Fruit fly (Drosophila melanogaster) whole organism, embryonic: ENCODE results near the gene CG9961.

Experiments used
- Awh ChIP-seq: fragments of 200-800 bp; sonication (Bioruptor generic); IDR thresholded peaks from 2 replicates; pipeline ENCODE4, ENCODE4 v1.3.6; 2022; ENCODE audit warnings: missing biosample characterization, missing genetic modification characterization
- CG10321 ChIP-seq: fragments of 200-800 bp; sonication (Bioruptor generic); IDR thresholded peaks from 2 replicates; pipeline ENCODE4 v1.3.6; 2022; ENCODE audit warnings: missing biosample characterization, missing genetic modification characterization
- CG11456 ChIP-seq: fragments of 200-800 bp; sonication (Bioruptor generic); IDR thresholded peaks from 3 replicates; pipeline ENCODE4 v1.3.6; 2022; ENCODE audit warnings: missing biosample characterization, missing genetic modification characterization
- CG13424 ChIP-seq: fragments of 200-800 bp; sonication (Bioruptor generic); optimal IDR thresholded peaks from 2 replicates; lab custom pipeline; 2019; ENCODE audit warnings: missing biosample characterization, mild to moderate bottlenecking, missing genetic modification characterization, moderate library complexity
- CG13775 ChIP-seq: fragments of 200-800 bp; sonication (Bioruptor generic); optimal IDR thresholded peaks from 3 replicates; lab custom pipeline; 2017; ENCODE audit warnings: missing biosample characterization, mild to moderate bottlenecking, missing genetic modification characterization
- CG15073 ChIP-seq: fragments of 200-800 bp; sonication (Bioruptor generic); optimal IDR thresholded peaks from 2 replicates; lab custom pipeline; 2016; ENCODE audit warnings: missing biosample characterization, missing genetic modification characterization
- CG1602 ChIP-seq: fragments of 200-800 bp; sonication (Bioruptor generic); optimal IDR thresholded peaks from 3 replicates; lab custom pipeline; 2016; ENCODE audit warnings: missing biosample characterization, missing genetic modification characterization
- CG17829 ChIP-seq: fragments of 200-800 bp; optimal IDR thresholded peaks from 2 replicates; lab custom pipeline; 2019; ENCODE audit warnings: missing biosample characterization, mild to moderate bottlenecking, missing genetic modification characterization, moderate library complexity
- CG18011 ChIP-seq: fragments of 200-800 bp; sonication (Bioruptor generic); optimal IDR thresholded peaks from 2 replicates; lab custom pipeline; 2017; ENCODE audit warnings: missing biosample characterization, missing genetic modification characterization, mild to moderate bottlenecking, moderate library complexity, missing genotype
- CG2889 ChIP-seq: fragments of 200-800 bp; sonication (Bioruptor generic); IDR thresholded peaks from 3 replicates; pipeline ENCODE4 v1.3.6; 2022; ENCODE audit warnings: missing biosample characterization, missing genetic modification characterization
- CG31441 ChIP-seq: fragments of 200-800 bp; sonication (Bioruptor generic); IDR thresholded peaks from 2 replicates; pipeline ENCODE4 v1.3.6; 2022; ENCODE audit warnings: missing biosample characterization, missing genetic modification characterization
- CG4854 ChIP-seq: fragments of 200-800 bp; sonication (Bioruptor generic); optimal IDR thresholded peaks from 2 replicates; lab custom pipeline; 2016; ENCODE audit warnings: missing biosample characterization, missing genetic modification characterization, inconsistent platforms
- CG5245 ChIP-seq: fragments of 200-800 bp; sonication (Bioruptor generic); optimal IDR thresholded peaks from 3 replicates; lab custom pipeline; 2016; ENCODE audit warnings: missing biosample characterization, missing genetic modification characterization
- CG8281 ChIP-seq: fragments of 200-800 bp; sonication (Bioruptor generic); optimal IDR thresholded peaks from 2 replicates; lab custom pipeline; 2018; ENCODE audit warnings: missing biosample characterization, mild to moderate bottlenecking, missing genetic modification characterization, moderate library complexity
- CG8290 ChIP-seq, 3 experiments: fragments of 200-800 bp; sonication (Bioruptor generic); optimal IDR thresholded peaks; 2 replicates each; lab custom pipeline; 2016 to 2019; ENCODE audit warnings: missing biosample characterization in 3 of 3, missing genetic modification characterization in 3 of 3, mild to moderate bottlenecking in 2 of 3, moderate library complexity in 1 of 3
- CG9932 ChIP-seq: fragments of 200-800 bp; sonication (Bioruptor generic); IDR thresholded peaks from 2 replicates; pipeline ENCODE4 v1.3.6; 2022; ENCODE audit warnings: missing biosample characterization, missing genetic modification characterization
- CHES-1-like ChIP-seq: fragments of 200-800 bp; sonication (Bioruptor generic); optimal IDR thresholded peaks from 2 replicates; lab custom pipeline; 2016; ENCODE audit warnings: missing biosample characterization, missing genetic modification characterization
- Camta ChIP-seq: fragments of 200-800 bp; sonication (Bioruptor generic); optimal IDR thresholded peaks from 2 replicates; lab custom pipeline; 2016; ENCODE audit warnings: missing biosample characterization, missing genetic modification characterization
- Dfd ChIP-seq, 2 experiments: fragments of >200 bp; optimal IDR thresholded peaks; 2 replicates each; lab custom pipeline; 2017; ENCODE audit warnings: missing biosample characterization in 2 of 2, missing genetic modification characterization in 2 of 2
- Dll ChIP-seq: fragments of 200-800 bp; sonication (Bioruptor generic); IDR thresholded peaks from 4 replicates; pipeline ENCODE4 v1.3.6; 2022; ENCODE audit warnings: missing biosample characterization, missing genetic modification characterization; ENCODE audit not compliant: partially characterized antibody
- Ets65A ChIP-seq: fragments of 200-800 bp; sonication (Bioruptor generic); peaks from one replicate; lab custom pipeline; 2016; ENCODE audit warnings: missing biosample characterization, missing genetic modification characterization
- GATAe ChIP-seq: fragments of 200-800 bp; sonication (Bioruptor generic); conservative IDR thresholded peaks from 2 replicates; pipeline ENCODE4 v1.3.6; 2022; ENCODE audit warnings: missing biosample characterization, missing genetic modification characterization
- HLH4C ChIP-seq: fragments of 200-800 bp; sonication (Bioruptor generic); IDR thresholded peaks from 3 replicates; pipeline ENCODE4 v1.3.6; 2022; ENCODE audit warnings: missing biosample characterization, missing genetic modification characterization; ENCODE audit not compliant: partially characterized antibody
- HLHmδ ChIP-seq: fragments of 200-800 bp; sonication (Bioruptor generic); optimal IDR thresholded peaks from 2 replicates; lab custom pipeline; 2018; ENCODE audit warnings: missing biosample characterization, mild to moderate bottlenecking, missing genetic modification characterization, moderate library complexity
- HmgZ ChIP-seq: fragments of 200-800 bp; sonication (Bioruptor generic); optimal IDR thresholded peaks from 2 replicates; lab custom pipeline; 2018; ENCODE audit warnings: missing biosample characterization, mild to moderate bottlenecking, missing genetic modification characterization
- Hr39 ChIP-seq: fragments of >200 bp; optimal IDR thresholded peaks from 2 replicates; lab custom pipeline; 2017
- Lim3 ChIP-seq: fragments of 200-800 bp; sonication (Bioruptor generic); IDR thresholded peaks from 2 replicates; pipeline ENCODE4 v1.3.6; 2022; ENCODE audit warnings: missing biosample characterization, missing genetic modification characterization
- MBD-R2 ChIP-seq: fragments of 200-800 bp; sonication (Bioruptor generic); IDR thresholded peaks from 2 replicates; pipeline ENCODE4 v1.3.6; 2022; ENCODE audit warnings: missing biosample characterization, missing genetic modification characterization
- Mrtf ChIP-seq: fragments of 200-800 bp; sonication (Bioruptor generic); IDR thresholded peaks from 3 replicates; pipeline ENCODE4 v1.3.6; 2022; ENCODE audit warnings: missing biosample characterization, missing genetic modification characterization
- Rx ChIP-seq: fragments of 200-800 bp; sonication (Bioruptor generic); IDR thresholded peaks from 2 replicates; pipeline ENCODE4 v1.3.6; 2022; ENCODE audit warnings: missing biosample characterization, missing genetic modification characterization
- Sox102F ChIP-seq: fragments of 200-800 bp; sonication (Bioruptor generic); optimal IDR thresholded peaks from 2 replicates; lab custom pipeline; 2018; ENCODE audit warnings: missing biosample characterization, mild to moderate bottlenecking, missing genetic modification characterization, moderate library complexity
- Spps ChIP-seq: fragments of 200-800 bp; sonication (Bioruptor generic); optimal IDR thresholded peaks from 2 replicates; lab custom pipeline; 2018; ENCODE audit warnings: missing biosample characterization, mild to moderate bottlenecking, missing genetic modification characterization
- aop ChIP-seq: fragments of 200-800 bp; sonication (Bioruptor generic); IDR thresholded peaks from 2 replicates; pipeline ENCODE4 v1.3.6; 2022; ENCODE audit warnings: missing biosample characterization, missing genetic modification characterization
- ara ChIP-seq: fragments of 200-800 bp; sonication (Bioruptor generic); IDR thresholded peaks from 2 replicates; pipeline ENCODE4 v1.3.6; 2022; ENCODE audit warnings: missing biosample characterization, missing genetic modification characterization
- bigmax ChIP-seq: fragments of 200-800 bp; sonication (Bioruptor generic); optimal IDR thresholded peaks from 2 replicates; lab custom pipeline; 2018; ENCODE audit warnings: missing biosample characterization, mild to moderate bottlenecking, missing genetic modification characterization
- chinmo ChIP-seq: fragments of 200-800 bp; sonication (Bioruptor generic); IDR thresholded peaks from 4 replicates; pipeline ENCODE4 v1.3.6; 2022; ENCODE audit warnings: missing biosample characterization, missing genetic modification characterization; ENCODE audit not compliant: partially characterized antibody
- chm ChIP-seq: fragments of 200-800 bp; sonication (Bioruptor generic); IDR thresholded peaks from 2 replicates; pipeline ENCODE4 v1.3.6; 2022; ENCODE audit warnings: missing biosample characterization, missing genetic modification characterization
- crol ChIP-seq: fragments of 200-800 bp; sonication (Bioruptor generic); IDR thresholded peaks from 2 replicates; pipeline ENCODE4 v1.3.6; 2022; ENCODE audit warnings: missing biosample characterization, missing genetic modification characterization
- da ChIP-seq: fragments of 200-800 bp; sonication (Bioruptor generic); optimal IDR thresholded peaks from 2 replicates; lab custom pipeline; 2016; ENCODE audit warnings: missing biosample characterization, missing genetic modification characterization
- dati ChIP-seq: fragments of 200-800 bp; sonication (Bioruptor generic); IDR thresholded peaks from 2 replicates; pipeline ENCODE4 v1.3.6; 2022; ENCODE audit warnings: missing biosample characterization, missing genetic modification characterization
- ewg ChIP-seq: fragments of 200-800 bp; sonication (Bioruptor generic); optimal IDR thresholded peaks from 3 replicates; lab custom pipeline; 2017; ENCODE audit warnings: mild to moderate bottlenecking, missing biosample characterization, missing genetic modification reagents, missing genetic modification characterization
- fd3F ChIP-seq: fragments of 200-800 bp; sonication (Bioruptor generic); optimal IDR thresholded peaks from 2 replicates; lab custom pipeline; 2018; ENCODE audit warnings: missing biosample characterization, mild to moderate bottlenecking, missing genetic modification characterization, moderate library complexity
- gsb ChIP-seq: fragments of 200-800 bp; sonication (Bioruptor generic); IDR thresholded peaks from 2 replicates; pipeline ENCODE4 v1.3.6; 2022; ENCODE audit warnings: missing biosample characterization, missing genetic modification characterization
- hbn ChIP-seq: fragments of 200-800 bp; sonication (Bioruptor generic); IDR thresholded peaks from 2 replicates; pipeline ENCODE4 v1.3.6; 2022; ENCODE audit warnings: missing biosample characterization, missing genetic modification characterization; ENCODE audit not compliant: partially characterized antibody
- jing ChIP-seq: fragments of 200-800 bp; sonication (Bioruptor generic); optimal IDR thresholded peaks from 2 replicates; lab custom pipeline; 2018; ENCODE audit warnings: missing biosample characterization, mild to moderate bottlenecking, missing genetic modification characterization
- jumu ChIP-seq: fragments of 200-800 bp; sonication (Bioruptor generic); optimal IDR thresholded peaks from 3 replicates; lab custom pipeline; 2016; ENCODE audit warnings: missing biosample characterization, missing genetic modification characterization
- lilli ChIP-seq: fragments of 200-800 bp; sonication (Bioruptor generic); optimal IDR thresholded peaks from 3 replicates; lab custom pipeline; 2016; ENCODE audit warnings: missing biosample characterization, missing genetic modification characterization
- mld ChIP-seq: fragments of 200-800 bp; sonication (Bioruptor generic); IDR thresholded peaks from 3 replicates; pipeline ENCODE4 v1.3.6; 2022; ENCODE audit warnings: missing biosample characterization, missing genetic modification characterization; ENCODE audit not compliant: partially characterized antibody
- wor ChIP-seq: fragments of 200-800 bp; sonication (Bioruptor generic); IDR thresholded peaks from 2 replicates; pipeline ENCODE4 v1.3.6; 2022; ENCODE audit warnings: missing biosample characterization, missing genetic modification characterization
- zen ChIP-seq: fragments of 200-800 bp; sonication (Bioruptor generic); optimal IDR thresholded peaks from 3 replicates; lab custom pipeline; 2018; ENCODE audit warnings: missing biosample characterization, mild to moderate bottlenecking, missing genetic modification characterization, moderate library complexity

CG9961 gene

DNA sequence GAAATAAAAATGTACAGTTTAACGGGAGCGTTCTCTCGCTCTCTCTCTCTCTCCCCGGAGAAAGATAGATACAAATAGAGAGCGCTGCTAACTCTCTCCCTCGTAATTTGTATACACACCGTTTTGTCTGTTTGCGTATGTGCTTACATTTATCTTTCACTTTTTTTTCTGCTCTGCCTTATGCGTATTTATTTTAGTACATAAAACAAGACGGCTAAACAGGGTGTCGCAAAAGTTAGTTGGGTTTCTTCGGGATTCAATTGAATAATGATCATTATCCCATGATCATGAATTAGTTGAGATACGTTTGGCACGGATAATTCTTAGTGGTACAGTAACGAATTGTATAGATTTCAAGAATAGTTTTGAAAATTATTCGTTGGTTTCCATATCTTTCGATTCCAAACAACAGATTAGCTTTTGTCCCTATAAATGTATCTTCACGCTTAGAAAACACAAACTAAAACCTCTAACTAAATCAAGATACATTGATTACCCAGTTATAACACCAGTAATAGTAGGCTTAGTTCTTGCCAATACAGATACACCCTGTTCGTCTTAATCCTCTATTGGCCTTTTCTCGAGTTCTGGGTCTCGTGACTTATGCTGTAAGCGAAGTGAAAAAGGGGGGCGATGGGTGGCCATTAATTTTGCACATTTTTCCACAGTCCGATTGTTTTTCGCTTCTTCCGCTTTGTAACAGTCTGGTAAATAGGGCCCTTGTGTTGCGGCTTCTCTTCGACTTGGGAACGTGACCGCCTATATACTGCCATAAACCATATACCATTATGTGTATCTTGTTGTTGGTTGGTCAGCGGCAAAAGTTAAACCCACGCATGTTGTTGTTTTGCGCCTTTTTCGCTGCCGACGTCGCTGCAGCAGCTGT lies 9.9 kb upstream of the CG9961 start (continued):
- peak; percentile 8 for TF ChIP-seq jing (GFP tag; lab: Kevin White, UChicago)
- no peak for TF ChIP-seq chinmo (GFP tag; lab: Robert Waterston, UW)
- TF ChIP-seq CG15073 (GFP tag; lab: Kevin White, UChicago), result no peak
- TF ChIP-seq CG13424, result peak; percentile 87
- TF ChIP-seq Lim3 (GFP tag; lab: Robert Waterston, UW), result no peak
- peak; percentile 32 for TF ChIP-seq CG8290 (GFP tag; optimal IDR thresholded peaks at IDR 0.05; lab: Kevin White, UChicago)
- peak; percentile 39 to 76 for TF ChIP-seq CG8290 (tag; optimal IDR thresholded peaks at IDR 0.05; lab: Kevin White, UChicago)
- no peak for TF ChIP-seq wor
- TF ChIP-seq Dll, result no peak
- no peak for TF ChIP-seq CG31441
- TF ChIP-seq chm (GFP tag; lab: Robert Waterston, UW), result no peak
- peak; percentile 50 for TF ChIP-seq CG4854 (GFP tag; lab: Kevin White, UChicago)
- no peak for TF ChIP-seq HLH4C (GFP tag; lab: Robert Waterston, UW)
- peak; percentile 34 for TF ChIP-seq zen (tag; lab: Kevin White, UChicago)
- TF ChIP-seq fd3F (GFP tag; lab: Kevin White, UChicago), result peak; percentile 69
- peak; percentile 74 for TF ChIP-seq jumu
- TF ChIP-seq Camta, result peak; percentile 69
- TF ChIP-seq CG11456, result no peak
- TF ChIP-seq lilli (GFP tag; lab: Kevin White, UChicago), result peak; percentile 79
- peak; percentile 72 for TF ChIP-seq da (GFP tag; lab: Kevin White, UChicago)
- no peak for TF ChIP-seq MBD-R2
- TF ChIP-seq Spps (tag; lab: Kevin White, UChicago), result peak; percentile 63
- no peak for TF ChIP-seq Rx (GFP tag; lab: Robert Waterston, UW)
- TF ChIP-seq Ets65A (GFP tag; lab: Kevin White, UChicago), result peak; percentile 94
- peak; percentile 89 for TF ChIP-seq CHES-1-like (GFP tag; lab: Kevin White, UChicago)
- peak; percentile 51 for TF ChIP-seq CG8281
- TF ChIP-seq bigmax (GFP tag; lab: Kevin White, UChicago), result no peak
- TF ChIP-seq aop, result no peak
- no peak for TF ChIP-seq GATAe (GFP tag; lab: Robert Waterston, UW)
- TF ChIP-seq mld (GFP tag; lab: Robert Waterston, UW), result no peak
- no peak for TF ChIP-seq hbn
- no peak for TF ChIP-seq CG2889 (GFP tag; lab: Robert Waterston, UW)
- peak; percentile 46 for TF ChIP-seq ewg (GFP tag; lab: Kevin White, UChicago)
- TF ChIP-seq crol, result no peak
- peak; percentile 10 for TF ChIP-seq CG1602
- peak; percentile 78 for TF ChIP-seq CG17829 (tag; lab: Kevin White, UChicago)
- TF ChIP-seq HLHmδ (GFP tag; lab: Kevin White, UChicago), result peak; percentile 82
- TF ChIP-seq CG5245 (GFP tag; lab: Kevin White, UChicago), result peak; percentile 53
- no peak for TF ChIP-seq ara (GFP tag; lab: Robert Waterston, UW)
- no peak for TF ChIP-seq Awh (GFP tag; lab: Robert Waterston, UW)
- TF ChIP-seq CG18011, result peak; percentile 46
- peak; percentile 81 for TF ChIP-seq Sox102F (GFP tag; lab: Kevin White, UChicago)
- peak in 1 of 2 experiments; percentile 14 for TF ChIP-seq Dfd (GFP tag; optimal IDR thresholded peaks at IDR 0.05; lab: Kevin White, UChicago)
- TF ChIP-seq CG10321 (GFP tag; lab: Robert Waterston, UW), result no peak
- peak; percentile 77 for TF ChIP-seq CG13775 (GFP tag; lab: Kevin White, UChicago)
- TF ChIP-seq CG9932 (GFP tag; lab: Robert Waterston, UW), result no peak
- no peak for TF ChIP-seq Hr39 (lab: Kevin White, UChicago)
- TF ChIP-seq gsb (GFP tag; lab: Robert Waterston, UW), result no peak
- no peak for TF ChIP-seq Mrtf (GFP tag; lab: Robert Waterston, UW)
- no peak for TF ChIP-seq dati (GFP tag; lab: Robert Waterston, UW)
- TF ChIP-seq HmgZ (tag; lab: Kevin White, UChicago), result peak; percentile 69
